Fruit fly (Drosophila melanogaster): Measurements from ENCODE around the gene CG33223.

The CG33223 gene

DNA sequence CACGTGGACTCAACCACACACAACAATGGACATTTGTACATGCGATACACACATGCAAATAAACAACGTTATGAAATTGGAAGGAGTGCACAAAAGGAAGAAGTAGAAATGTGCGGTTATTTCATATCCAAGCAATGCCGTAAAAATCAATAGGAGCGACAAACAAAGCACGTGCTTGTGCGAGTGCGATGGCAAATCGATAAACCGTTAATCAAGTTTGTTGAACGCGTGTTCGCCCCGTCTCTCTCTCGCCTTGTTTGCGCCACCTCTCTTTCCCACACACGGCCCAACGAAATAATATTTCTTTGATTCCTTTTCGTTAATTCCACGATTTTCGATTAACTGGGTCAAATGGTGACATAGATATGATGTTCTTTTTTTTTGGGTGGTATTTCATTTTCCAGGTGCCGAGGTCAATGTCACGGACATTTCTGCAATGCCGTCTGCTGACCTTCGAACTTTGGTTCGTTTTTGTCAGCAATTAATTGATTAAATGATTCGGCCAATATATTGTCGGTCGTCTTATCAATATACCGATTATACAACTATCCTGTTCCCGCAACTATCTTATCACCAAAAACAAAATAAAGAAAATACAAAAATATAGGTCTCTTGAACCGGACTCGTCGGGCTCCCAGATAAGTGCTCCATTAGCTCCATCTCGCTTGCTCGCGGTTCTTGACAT lies 6.7 kb upstream of the CG33223 start (continued):
- no peak for TF ChIP-seq CG13287 (GFP tag; IDR thresholded peaks at IDR 0.05; ENCODE audit: partially characterized antibody)
- no peak for TF ChIP-seq CG18764 (GFP tag; optimal IDR thresholded peaks at IDR 0.05)
- TF ChIP-seq nerfin-1 (tag; optimal IDR thresholded peaks at IDR 0.05), result peak; percentile 1
- peak; percentile 33 for TF ChIP-seq Med (GFP tag)
- TF ChIP-seq sd (tag; optimal IDR thresholded peaks at IDR 0.05), result no peak
- no peak for TF ChIP-seq CG13624 (GFP tag; optimal IDR thresholded peaks at IDR 0.05)
- TF ChIP-seq Six4 (GFP tag; optimal IDR thresholded peaks at IDR 0.05), result no peak
- no peak for TF ChIP-seq pzg (GFP tag; optimal IDR thresholded peaks at IDR 0.05)

- TF ChIP-seq unc-4 (GFP tag; IDR thresholded peaks at IDR 0.05; ENCODE audit: partially characterized antibody) (peak; percentile 39), BEAF-32 (GFP tag; optimal IDR thresholded peaks at IDR 0.05) (peak; percentile 18), stwl (tag; optimal IDR thresholded peaks at IDR 0.05) (peak; percentile 65), Ets65A (GFP tag) (peak; percentile 65), chinmo (GFP tag; IDR thresholded peaks at IDR 0.05; ENCODE audit: partially characterized antibody) (0 out of 4 replicates have a peak, but pooled peaks have one; percentile 26), CG4820 (GFP tag; optimal IDR thresholded peaks at IDR 0.05) (no peak), Dref (GFP tag; IDR thresholded peaks at IDR 0.05) (peak; percentile 51), CG8478 (optimal IDR thresholded peaks at IDR 0.05) (no peak), crp (GFP tag; optimal IDR thresholded peaks at IDR 0.05) (peak in 1 of 2 experiments; percentile 67), E2f2 (GFP tag; IDR thresholded peaks at IDR 0.05) (peak; percentile 46; the same call in 1 of the 2 replicates), CG13287 (GFP tag; IDR thresholded peaks at IDR 0.05; ENCODE audit: partially characterized antibody) (0 out of 2 replicates have a peak, but pooled peaks have one; percentile 14), bbx (GFP tag; IDR thresholded peaks at IDR 0.05; ENCODE audit: partially characterized antibody) (peak; percentile 25; the same call in 1 of the 2 replicates), CG15514 (GFP tag; optimal IDR thresholded peaks at IDR 0.05) (peak; percentile 48), Dbx (GFP tag; IDR thresholded peaks at IDR 0.05) (no peak), CG30403 (GFP tag; optimal IDR thresholded peaks at IDR 0.05) (no peak), CG34224 (GFP tag; IDR thresholded peaks at IDR 0.05; ENCODE audit: partially characterized antibody) (0 out of 3 replicates have a peak, but pooled peaks have one; percentile 21), CG10321 (GFP tag; IDR thresholded peaks at IDR 0.05) (no peak), pzg (GFP tag; optimal IDR thresholded peaks at IDR 0.05) (peak; percentile 24), caup (GFP tag; optimal IDR thresholded peaks at IDR 0.05; ENCODE audit: severe bottlenecking) (no peak), Sry-δ (GFP tag; optimal IDR thresholded peaks at IDR 0.05) (peak; percentile 58), amos (GFP tag; IDR thresholded peaks at IDR 0.05; ENCODE audit: partially characterized antibody) (peak; percentile 21; the same call in 1 of the 2 replicates), Dp (GFP tag; optimal IDR thresholded peaks at IDR 0.05) (peak; percentile 45)
These were observed 5.8 kb upstream of the CG33223 start, which contains the start of gene otu for dm6 chrX:8489485-8489970. otu (minus strand) TSS chrX:8489535.

dm6 chrX:8489048-8489447 lies 5.4 kb upstream of the CG33223 start, which contains the start of gene CG33181:
CG33181 (plus strand) TSS chrX:8489348.
- TF ChIP-seq tx (GFP tag; optimal IDR thresholded peaks at IDR 0.05) (no peak), phol (tag; optimal IDR thresholded peaks at IDR 0.05) (peak; percentile 36), CG3163 (GFP tag; optimal IDR thresholded peaks at IDR 0.05) (no peak), CG18011 (GFP tag; optimal IDR thresholded peaks at IDR 0.05) (no peak), Lhr (GFP tag; optimal IDR thresholded peaks at IDR 0.05) (no peak), CTCF (GFP tag; optimal IDR thresholded peaks at IDR 0.05) (no peak)
